Fruit fly (Drosophila melanogaster) whole organism: Measurements from ENCODE around the gene Eip75B.

Experiments
- CG8478 ChIP-seq: fragments of >200 bp; optimal IDR thresholded peaks from 2 replicates; lab custom pipeline; 2018; ENCODE audit warnings: inconsistent platforms
- Dll ChIP-seq: fragments of >200 bp; optimal IDR thresholded peaks from 2 replicates; lab custom pipeline; 2017
- EcR ChIP-seq, 2 experiments: fragments of >200 bp; optimal IDR thresholded peaks; 2 replicates each; lab custom pipeline; 2017; ENCODE audit warnings: missing biosample characterization in 2 of 2, missing genetic modification characterization in 2 of 2, missing genetic modification reagents in 2 of 2
- psq ChIP-seq: fragments of >200 bp; optimal IDR thresholded peaks from 2 replicates; lab custom pipeline; 2017
- usp ChIP-seq: fragments of >200 bp; optimal IDR thresholded peaks from 2 replicates; lab custom pipeline; 2017; ENCODE audit warnings: missing biosample characterization, missing genetic modification characterization, mixed read lengths

- TF ChIP-seq Dll (lab: Kevin White, UChicago): no peak
- no peak for TF ChIP-seq EcR (GFP tag; optimal IDR thresholded peaks at IDR 0.05; lab: Kevin White, UChicago)
- no peak for TF ChIP-seq usp (GFP tag; lab: Kevin White, UChicago)
- no peak for TF ChIP-seq psq (lab: Kevin White, UChicago)
- no peak for TF ChIP-seq CG8478 (lab: Kevin White, UChicago)
Measured at dm6 chr3L:18044333-18045043, 20.0 kb downstream of the Eip75B start.
